Worm (Caenorhabditis elegans) whole organism, L2 larva: ENCODE data around the gene F07H5.13.

Experiments used
- C34F6.9 ChIP-seq: fragments of 150-350 bp; optimal IDR thresholded peaks from 2 replicates; lab custom pipeline; 2014; ENCODE audit warnings: missing biosample characterization, missing genetic modification characterization
- F13H6.1 ChIP-seq: sonication (generic microtip); optimal IDR thresholded peaks from 2 replicates; lab custom pipeline; 2016; ENCODE audit warnings: missing genetic modification characterization, missing compliant biosample characterization
- Y55F3AM.14 ChIP-seq: fragments of 200-800 bp; sonication (Bioruptor generic); optimal IDR thresholded peaks from 2 replicates; lab custom pipeline; 2018; ENCODE audit warnings: mild to moderate bottlenecking, missing genetic modification characterization, missing compliant biosample characterization
- ZK546.5 ChIP-seq: sonication (generic microtip); optimal IDR thresholded peaks from 2 replicates; lab custom pipeline; 2017; ENCODE audit warnings: missing biosample characterization, missing genetic modification characterization
- alr-1 ChIP-seq: fragments of 150-350 bp; optimal IDR thresholded peaks from 2 replicates; lab custom pipeline; 2014; ENCODE audit warnings: missing biosample characterization, missing genetic modification characterization
- aly-2 ChIP-seq: fragments of 150-350 bp; optimal IDR thresholded peaks from 2 replicates; lab custom pipeline; 2014; ENCODE audit warnings: missing biosample characterization, missing genetic modification characterization
- ama-1 ChIP-seq: fragments of 150-350 bp; optimal IDR thresholded peaks from 2 replicates; lab custom pipeline; 2018; ENCODE audit warnings: inconsistent platforms
- blmp-1 ChIP-seq: sonication (generic microtip); optimal IDR thresholded peaks from 2 replicates; lab custom pipeline; 2017; ENCODE audit warnings: missing genetic modification characterization, mild to moderate bottlenecking, missing compliant biosample characterization, antibody characterized with exemption, moderate library complexity; ENCODE audit not compliant: insufficient read depth
- ceh-16 ChIP-seq: fragments of 150-350 bp; optimal IDR thresholded peaks from 2 replicates; lab custom pipeline; 2014; ENCODE audit warnings: missing biosample characterization, missing genetic modification characterization
- crh-2 ChIP-seq: sonication (generic microtip); optimal IDR thresholded peaks from 2 replicates; lab custom pipeline; 2017; ENCODE audit warnings: missing biosample characterization, missing genetic modification characterization
- dmd-4 ChIP-seq: sonication (generic microtip); optimal IDR thresholded peaks from 2 replicates; lab custom pipeline; 2017; ENCODE audit warnings: missing biosample characterization, missing genetic modification characterization
- egl-27 ChIP-seq: sonication (generic microtip); optimal IDR thresholded peaks from 3 replicates; lab custom pipeline; 2017; ENCODE audit warnings: missing biosample characterization, missing genetic modification reagents, missing genetic modification characterization
- elt-3 ChIP-seq: sonication (generic microtip); optimal IDR thresholded peaks from 2 replicates; lab custom pipeline; 2017; ENCODE audit warnings: missing biosample characterization, missing genetic modification characterization
- fos-1 ChIP-seq: fragments of 150-350 bp; optimal IDR thresholded peaks from 2 replicates; lab custom pipeline; 2014; ENCODE audit warnings: missing biosample characterization, missing genetic modification characterization
- gmeb-1 ChIP-seq: fragments of 150-350 bp; optimal IDR thresholded peaks from 2 replicates; lab custom pipeline; 2014; ENCODE audit warnings: missing biosample characterization, missing genetic modification characterization
- lin-13 ChIP-seq: fragments of 150-350 bp; optimal IDR thresholded peaks from 2 replicates; lab custom pipeline; 2014; ENCODE audit warnings: missing biosample characterization, missing genetic modification reagents, missing genetic modification characterization
- lin-39 ChIP-seq: fragments of 150-350 bp; optimal IDR thresholded peaks from 2 replicates; lab custom pipeline; 2014; ENCODE audit warnings: missing biosample characterization, missing genetic modification reagents, missing genetic modification characterization
- lsy-2 ChIP-seq, 2 experiments: fragments of 150-350 bp in 1 of 2; sonication (generic microtip) in 1 of 2; optimal IDR thresholded peaks; 2 replicates each; lab custom pipeline; 2014 to 2017; ENCODE audit warnings: missing biosample characterization in 2 of 2, missing genetic modification characterization in 2 of 2
- mab-5 ChIP-seq: fragments of 150-350 bp; optimal IDR thresholded peaks from 2 replicates; lab custom pipeline; 2014; ENCODE audit warnings: missing biosample characterization, missing genetic modification characterization
- mbf-1 ChIP-seq: sonication (generic microtip); optimal IDR thresholded peaks from 2 replicates; lab custom pipeline; 2017; ENCODE audit warnings: missing biosample characterization, missing genetic modification characterization
- mdl-1 ChIP-seq, 2 experiments: fragments of 150-350 bp in 1 of 2; sonication (generic microtip) in 1 of 2; optimal IDR thresholded peaks; 2 replicates each; lab custom pipeline; 2017; ENCODE audit warnings: missing biosample characterization in 2 of 2, missing genetic modification characterization in 2 of 2
- nhr-10 ChIP-seq: sonication (generic microtip); optimal IDR thresholded peaks from 2 replicates; lab custom pipeline; 2017; ENCODE audit warnings: missing biosample characterization, missing genetic modification characterization
- nhr-11 ChIP-seq: fragments of 150-350 bp; optimal IDR thresholded peaks from 2 replicates; lab custom pipeline; 2014; ENCODE audit warnings: missing biosample characterization, missing genetic modification characterization
- nhr-12 ChIP-seq: fragments of 150-350 bp; optimal IDR thresholded peaks from 2 replicates; lab custom pipeline; 2014; ENCODE audit warnings: missing biosample characterization, missing genetic modification characterization
- nhr-129 ChIP-seq: fragments of 150-350 bp; optimal IDR thresholded peaks from 2 replicates; lab custom pipeline; 2014; ENCODE audit warnings: missing biosample characterization, missing genetic modification characterization
- nhr-21 ChIP-seq: fragments of 150-350 bp; optimal IDR thresholded peaks from 2 replicates; lab custom pipeline; 2014; ENCODE audit warnings: missing biosample characterization, missing genetic modification characterization
- nhr-237 ChIP-seq: fragments of 150-350 bp; optimal IDR thresholded peaks from 2 replicates; lab custom pipeline; 2014; ENCODE audit warnings: missing biosample characterization, missing genetic modification characterization
- nhr-25 ChIP-seq: fragments of 150-350 bp; sonication (generic microtip); optimal IDR thresholded peaks from 3 replicates; lab custom pipeline; 2014; ENCODE audit warnings: missing biosample characterization, missing genetic modification characterization
- nhr-6 ChIP-seq: fragments of 150-350 bp; optimal IDR thresholded peaks from 2 replicates; lab custom pipeline; 2014; ENCODE audit warnings: missing biosample characterization, missing genetic modification characterization
- nhr-77 ChIP-seq: fragments of 150-350 bp; optimal IDR thresholded peaks from 2 replicates; lab custom pipeline; 2014; ENCODE audit warnings: missing biosample characterization, missing genetic modification characterization
- peb-1 ChIP-seq: fragments of 150-350 bp; optimal IDR thresholded peaks from 2 replicates; lab custom pipeline; 2014; ENCODE audit warnings: missing biosample characterization, missing genetic modification characterization
- sem-4 ChIP-seq: fragments of 150-350 bp; optimal IDR thresholded peaks from 2 replicates; lab custom pipeline; 2014; ENCODE audit warnings: missing biosample characterization, missing genetic modification reagents, missing genetic modification characterization
- skn-1 ChIP-seq: sonication (generic microtip); optimal IDR thresholded peaks from 2 replicates; lab custom pipeline; 2017; ENCODE audit warnings: missing biosample characterization, missing genetic modification characterization
- sma-3 ChIP-seq: sonication (generic microtip); optimal IDR thresholded peaks from 2 replicates; lab custom pipeline; 2016; ENCODE audit warnings: missing genetic modification reagents, missing genetic modification characterization, missing compliant biosample characterization
- sma-9 ChIP-seq, 2 experiments: fragments of 150-350 bp in 1 of 2; sonication (generic microtip) in 1 of 2; optimal IDR thresholded peaks; 2 replicates each; lab custom pipeline; 2014 to 2016; ENCODE audit warnings: missing genetic modification characterization in 2 of 2, mild to moderate bottlenecking in 1 of 2, missing biosample characterization in 1 of 2, missing compliant biosample characterization in 1 of 2, missing genetic modification reagents in 1 of 2, moderate library complexity in 1 of 2
- snpc-4 ChIP-seq: fragments of 150-350 bp; optimal IDR thresholded peaks from 2 replicates; lab custom pipeline; 2014; ENCODE audit warnings: missing biosample characterization, missing genetic modification characterization
- unc-39 ChIP-seq: fragments of 150-350 bp; optimal IDR thresholded peaks from 2 replicates; lab custom pipeline; 2014; ENCODE audit warnings: missing biosample characterization, missing genetic modification characterization
- unc-55 ChIP-seq: fragments of 150-350 bp; sonication (generic microtip); optimal IDR thresholded peaks from 3 replicates; lab custom pipeline; 2014; ENCODE audit warnings: missing biosample characterization, missing genetic modification reagents, missing genetic modification characterization
- unc-62 ChIP-seq: fragments of 150-350 bp; optimal IDR thresholded peaks from 2 replicates; lab custom pipeline; 2014; ENCODE audit warnings: missing biosample characterization, missing genetic modification reagents, missing genetic modification characterization
- ztf-1 ChIP-seq: fragments of 200-800 bp; sonication (Bioruptor generic); conservative IDR thresholded peaks from 2 replicates; pipeline ENCODE4 v1.3.6; 2022; ENCODE audit warnings: missing genetic modification characterization, missing compliant biosample characterization
- ztf-4 ChIP-seq: fragments of 150-350 bp; optimal IDR thresholded peaks from 2 replicates; lab custom pipeline; 2014; ENCODE audit warnings: missing biosample characterization, missing genetic modification characterization

Gene F07H5.13

DNA sequence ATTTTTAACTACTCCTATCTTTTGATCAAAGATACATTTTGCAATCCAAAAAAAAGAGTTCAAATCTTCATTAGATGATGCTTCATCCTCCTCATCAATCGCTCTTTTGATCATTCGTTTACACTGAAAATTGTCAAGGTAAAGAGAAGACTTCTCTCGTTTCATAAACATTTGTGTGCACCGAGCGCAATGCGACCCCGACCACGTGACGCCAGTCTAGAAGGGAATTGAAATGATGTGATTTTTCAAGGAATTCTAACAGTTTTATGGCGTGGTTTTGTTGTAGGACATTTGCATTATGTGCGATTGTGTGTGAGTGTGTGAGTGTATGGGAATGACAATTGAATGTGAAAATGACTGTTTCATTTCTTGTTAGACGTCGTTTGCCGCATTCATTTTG lies 49.1 kb upstream of the F07H5.13 start:
- TF ChIP-seq lsy-2 (tag; optimal IDR thresholded peaks at IDR 0.05; lab: Kevin White, UChicago) (peak in 1 of 2 experiments; percentile 48), nhr-6 (tag; lab: Kevin White, UChicago) (peak; percentile 29), F13H6.1 (tag; lab: Kevin White, UChicago) (peak; percentile 62), C34F6.9 (tag; lab: Kevin White, UChicago) (peak; percentile 26), ama-1 (lab: Kevin White, UChicago) (peak; percentile 28), lin-13 (GFP tag; lab: Kevin White, UChicago) (peak; percentile 1), peb-1 (tag; lab: Kevin White, UChicago) (no peak), nhr-129 (tag; lab: Kevin White, UChicago) (peak; percentile 70), mdl-1 (tag; optimal IDR thresholded peaks at IDR 0.05; lab: Kevin White, UChicago) (peak in 1 of 2 experiments; percentile 74), ceh-16 (tag; lab: Kevin White, UChicago) (no peak), ztf-4 (tag; lab: Kevin White, UChicago) (peak; percentile 15), fos-1 (tag; lab: Kevin White, UChicago) (peak; percentile 42), lin-39 (tag; lab: Kevin White, UChicago) (no peak), unc-55 (GFP tag; lab: Kevin White, UChicago) (no peak), dmd-4 (tag; lab: Kevin White, UChicago) (no peak), sma-9 (GFP tag; optimal IDR thresholded peaks at IDR 0.05; lab: Kevin White, UChicago) (peak; percentile 97), sma-9 (tag; optimal IDR thresholded peaks at IDR 0.05; lab: Kevin White, UChicago) (no peak)

DNA sequence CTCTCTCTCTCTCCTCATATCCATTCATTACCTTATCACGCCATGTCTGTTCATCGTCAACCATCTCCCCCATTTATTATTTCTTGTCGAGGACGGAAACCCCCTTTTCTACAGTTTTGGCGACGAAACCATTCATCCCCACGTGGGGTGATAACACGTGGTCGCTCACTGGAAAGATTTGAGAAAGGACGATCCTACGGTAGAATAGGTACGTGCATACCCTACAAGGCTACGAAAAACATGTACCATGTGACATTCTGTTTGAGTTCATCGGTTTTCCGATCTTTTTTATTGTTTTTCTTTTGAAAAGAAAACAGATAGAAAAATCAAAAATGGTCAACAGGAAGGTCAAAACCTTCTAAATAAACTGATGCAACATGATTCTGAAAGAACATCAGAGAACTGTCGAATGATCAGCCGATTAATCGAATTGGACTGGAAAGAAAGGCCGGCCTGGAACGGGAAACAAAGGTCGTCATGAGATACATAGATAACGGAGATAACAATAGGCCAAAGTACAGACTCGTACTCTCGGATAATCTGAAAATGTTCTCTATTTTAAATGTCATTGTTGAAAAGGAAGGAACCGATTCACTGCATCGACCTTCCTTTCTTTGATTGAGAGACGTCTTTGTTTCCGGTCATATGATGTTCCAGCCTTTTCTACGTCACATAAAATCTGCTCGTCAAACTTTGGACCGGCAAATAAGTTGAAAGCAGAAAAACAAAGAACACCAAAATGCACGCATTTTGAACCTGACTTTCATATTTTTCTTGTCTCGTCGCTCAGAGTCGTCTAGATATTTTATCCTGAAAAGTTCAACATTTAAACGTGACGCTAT lies 48.1 kb upstream of the F07H5.13 start:
- TF ChIP-seq ZK546.5: no peak
- peak in 1 of 2 experiments; percentile 72 for TF ChIP-seq lsy-2 (tag; optimal IDR thresholded peaks at IDR 0.05; lab: Kevin White, UChicago)
- TF ChIP-seq snpc-4 (tag; lab: Kevin White, UChicago): no peak
- TF ChIP-seq elt-3 (tag; lab: Kevin White, UChicago): no peak
- TF ChIP-seq unc-55 (GFP tag; lab: Kevin White, UChicago): no peak
- peak; percentile 98 for TF ChIP-seq sma-9 (GFP tag; optimal IDR thresholded peaks at IDR 0.05; lab: Kevin White, UChicago)
- TF ChIP-seq sma-9 (tag; optimal IDR thresholded peaks at IDR 0.05; lab: Kevin White, UChicago): no peak
- TF ChIP-seq skn-1: no peak
- TF ChIP-seq ztf-1 (GFP tag; lab: Robert Waterston, UW): no peak
- TF ChIP-seq mbf-1 (tag; lab: Kevin White, UChicago): no peak
- TF ChIP-seq mab-5 (tag; lab: Kevin White, UChicago): peak; percentile 14
- no peak for TF ChIP-seq ceh-16 (tag; lab: Kevin White, UChicago)
- peak; percentile 16 for TF ChIP-seq sem-4 (tag; lab: Kevin White, UChicago)
- no peak for TF ChIP-seq ama-1 (lab: Kevin White, UChicago)
- peak; percentile 18 for TF ChIP-seq fos-1 (tag; lab: Kevin White, UChicago)
- no peak for TF ChIP-seq sma-3 (GFP tag; lab: Kevin White, UChicago)
- TF ChIP-seq ztf-4 (tag; lab: Kevin White, UChicago): no peak
- peak; percentile 22 for TF ChIP-seq C34F6.9 (tag; lab: Kevin White, UChicago)
- TF ChIP-seq nhr-25 (tag; lab: Kevin White, UChicago): peak; percentile 95
- TF ChIP-seq crh-2: peak; percentile 43
- TF ChIP-seq alr-1 (tag; lab: Kevin White, UChicago): no peak
- TF ChIP-seq unc-39 (tag; lab: Kevin White, UChicago): no peak
- TF ChIP-seq Y55F3AM.14 (GFP tag; lab: Kevin White, UChicago): peak; percentile 73
- no peak for TF ChIP-seq unc-62 (GFP tag; lab: Kevin White, UChicago)
- peak; percentile 89 to 90 for TF ChIP-seq mdl-1 (tag; optimal IDR thresholded peaks at IDR 0.05; lab: Kevin White, UChicago)
- TF ChIP-seq lin-13 (GFP tag; lab: Kevin White, UChicago): peak; percentile 14
- TF ChIP-seq nhr-11 (tag; lab: Kevin White, UChicago): no peak
- TF ChIP-seq blmp-1 (tag; lab: Kevin White, UChicago): peak; percentile 78
- TF ChIP-seq egl-27: peak; percentile 38
- peak; percentile 95 for TF ChIP-seq nhr-21
- peak; percentile 27 for TF ChIP-seq nhr-6 (tag; lab: Kevin White, UChicago)
- no peak for TF ChIP-seq nhr-77 (tag; lab: Kevin White, UChicago)
- TF ChIP-seq nhr-12 (tag; lab: Kevin White, UChicago): no peak
- TF ChIP-seq F13H6.1 (tag; lab: Kevin White, UChicago): peak; percentile 38
- TF ChIP-seq gmeb-1 (tag; lab: Kevin White, UChicago): peak; percentile 66
- TF ChIP-seq nhr-10 (tag; lab: Kevin White, UChicago): no peak
- TF ChIP-seq nhr-237 (tag; lab: Kevin White, UChicago): no peak
- peak; percentile 58 for TF ChIP-seq nhr-129 (tag; lab: Kevin White, UChicago)
- no peak for TF ChIP-seq aly-2 (tag; lab: Kevin White, UChicago)
